Worm (Caenorhabditis elegans): ENCODE measurements around the gene srlf-7.

Gene srlf-7

ce11 chrIV:7188528-7189422 is at the start of gene srlf-7:
srlf-7 (plus strand) TSS chrIV:7189287.
- TF ChIP-seq ztf-29 (GFP tag; IDR thresholded peaks at IDR 0.05) = no peak
- no peak for TF ChIP-seq T22C8.4 (GFP tag; IDR thresholded peaks at IDR 0.05)
- TF ChIP-seq flt-1 (GFP tag; IDR thresholded peaks at IDR 0.05) = no peak
- no peak for TF ChIP-seq med-1 (GFP tag; optimal IDR thresholded peaks at IDR 0.05; ENCODE audit: insufficient read depth)
- no peak for TF ChIP-seq cog-1 (tag; optimal IDR thresholded peaks at IDR 0.05)
- TF ChIP-seq ref-1 (GFP tag; conservative IDR thresholded peaks at IDR 0.05) = no peak
- no peak for TF ChIP-seq klf-2 (GFP tag; conservative IDR thresholded peaks at IDR 0.05)
- no peak for TF ChIP-seq tab-1 (GFP tag; IDR thresholded peaks at IDR 0.05)
- TF ChIP-seq ztf-23 (GFP tag; IDR thresholded peaks at IDR 0.05) = no peak

- TF ChIP-seq ref-1 (GFP tag; conservative IDR thresholded peaks at IDR 0.05) (no peak), med-1 (GFP tag; optimal IDR thresholded peaks at IDR 0.05; ENCODE audit: insufficient read depth) (no peak), klf-2 (GFP tag; conservative IDR thresholded peaks at IDR 0.05) (no peak)
These were observed 44.3 kb upstream of the srlf-7 start, which contains the start of gene hecd-1 for ce11 chrIV:7144670-7145257. hecd-1 (minus strand) TSS chrIV:7144720.

- TF ChIP-seq flt-1 (GFP tag; IDR thresholded peaks at IDR 0.05) = no peak
- no peak for TF ChIP-seq ref-1 (GFP tag; conservative IDR thresholded peaks at IDR 0.05)
These were observed 41.4 kb upstream of the srlf-7 start for ce11 chrIV:7147722-7148121.

ce11 chrIV:7149020-7149601 is 40.0 kb upstream of the srlf-7 start, which contains the start of gene C34D4.4:
C34D4.4 (plus strand) TSS chrIV:7149361.
- no peak for TF ChIP-seq T22C8.4 (GFP tag; IDR thresholded peaks at IDR 0.05)
- no peak for TF ChIP-seq ztf-29 (GFP tag; IDR thresholded peaks at IDR 0.05)
- no peak for TF ChIP-seq klf-2 (GFP tag; conservative IDR thresholded peaks at IDR 0.05)
- no peak for TF ChIP-seq cog-1 (tag; optimal IDR thresholded peaks at IDR 0.05)
- no peak for TF ChIP-seq tab-1 (GFP tag; IDR thresholded peaks at IDR 0.05)
- no peak for TF ChIP-seq ref-1 (GFP tag; conservative IDR thresholded peaks at IDR 0.05)
- no peak for TF ChIP-seq ztf-23 (GFP tag; IDR thresholded peaks at IDR 0.05)
- no peak for TF ChIP-seq flt-1 (GFP tag; IDR thresholded peaks at IDR 0.05)

ce11 chrIV:7152409-7152808 is 36.7 kb upstream of the srlf-7 start, which contains the start of gene col-113:
col-113 (minus strand) TSS chrIV:7152509.
- TF ChIP-seq klf-2 (GFP tag; conservative IDR thresholded peaks at IDR 0.05) (no peak), T22C8.4 (GFP tag; IDR thresholded peaks at IDR 0.05) (no peak), cog-1 (tag; optimal IDR thresholded peaks at IDR 0.05) (no peak), med-1 (GFP tag; optimal IDR thresholded peaks at IDR 0.05; ENCODE audit: insufficient read depth) (no peak), tab-1 (GFP tag; IDR thresholded peaks at IDR 0.05) (no peak)

ce11 chrIV:7153362-7153761 is 35.7 kb upstream of the srlf-7 start, which contains the start of gene C34D4.3:
C34D4.3 (plus strand) TSS chrIV:7153662.
- TF ChIP-seq T22C8.4 (GFP tag; IDR thresholded peaks at IDR 0.05) (no peak), tab-1 (GFP tag; IDR thresholded peaks at IDR 0.05) (no peak), ref-1 (GFP tag; conservative IDR thresholded peaks at IDR 0.05) (no peak), klf-2 (GFP tag; conservative IDR thresholded peaks at IDR 0.05) (no peak), ztf-23 (GFP tag; IDR thresholded peaks at IDR 0.05) (no peak), med-1 (GFP tag; optimal IDR thresholded peaks at IDR 0.05; ENCODE audit: insufficient read depth) (no peak), cog-1 (tag; optimal IDR thresholded peaks at IDR 0.05) (no peak), flt-1 (GFP tag; IDR thresholded peaks at IDR 0.05) (no peak), ztf-29 (GFP tag; IDR thresholded peaks at IDR 0.05) (no peak)

- no peak for TF ChIP-seq T22C8.4 (GFP tag; IDR thresholded peaks at IDR 0.05)
- no peak for TF ChIP-seq flt-1 (GFP tag; IDR thresholded peaks at IDR 0.05)
- no peak for TF ChIP-seq tab-1 (GFP tag; IDR thresholded peaks at IDR 0.05)
- TF ChIP-seq ztf-29 (GFP tag; IDR thresholded peaks at IDR 0.05) = no peak
- TF ChIP-seq klf-2 (GFP tag; conservative IDR thresholded peaks at IDR 0.05) = no peak
- TF ChIP-seq ztf-23 (GFP tag; IDR thresholded peaks at IDR 0.05) = no peak
- TF ChIP-seq cog-1 (tag; optimal IDR thresholded peaks at IDR 0.05) = no peak
- no peak for TF ChIP-seq ref-1 (GFP tag; conservative IDR thresholded peaks at IDR 0.05)
- no peak for TF ChIP-seq med-1 (GFP tag; optimal IDR thresholded peaks at IDR 0.05; ENCODE audit: insufficient read depth)
These were observed 34.7 kb upstream of the srlf-7 start, which contains the start of gene C34D4.2 for ce11 chrIV:7154356-7154755. C34D4.2 (plus strand) TSS chrIV:7154656.

ce11 chrIV:7156356-7156755 is 32.7 kb upstream of the srlf-7 start, which contains the start of gene maph-9:
maph-9 (plus strand) TSS chrIV:7156628.
- TF ChIP-seq ref-1 (GFP tag; conservative IDR thresholded peaks at IDR 0.05) = no peak
- no peak for TF ChIP-seq med-1 (GFP tag; optimal IDR thresholded peaks at IDR 0.05; ENCODE audit: insufficient read depth)
- no peak for TF ChIP-seq T22C8.4 (GFP tag; IDR thresholded peaks at IDR 0.05)
- TF ChIP-seq tab-1 (GFP tag; IDR thresholded peaks at IDR 0.05) = no peak
- TF ChIP-seq flt-1 (GFP tag; IDR thresholded peaks at IDR 0.05) = no peak
- TF ChIP-seq ztf-29 (GFP tag; IDR thresholded peaks at IDR 0.05) = no peak

ce11 chrIV:7158161-7158560 is 30.9 kb upstream of the srlf-7 start:
- TF ChIP-seq ztf-23 (GFP tag; IDR thresholded peaks at IDR 0.05) (no peak), flt-1 (GFP tag; IDR thresholded peaks at IDR 0.05) (no peak), klf-2 (GFP tag; conservative IDR thresholded peaks at IDR 0.05) (no peak), ztf-29 (GFP tag; IDR thresholded peaks at IDR 0.05) (no peak), tab-1 (GFP tag; IDR thresholded peaks at IDR 0.05) (no peak), T22C8.4 (GFP tag; IDR thresholded peaks at IDR 0.05) (no peak), med-1 (GFP tag; optimal IDR thresholded peaks at IDR 0.05; ENCODE audit: insufficient read depth) (no peak), ref-1 (GFP tag; conservative IDR thresholded peaks at IDR 0.05) (no peak), cog-1 (tag; optimal IDR thresholded peaks at IDR 0.05) (no peak)

All from whole organism, midembryonic.